Worm (Caenorhabditis elegans) whole organism, young adult: ENCODE data around the gene scl-1.
A peak's percentile ranks its signal among the peaks of the same experiment; 100 is the strongest.

ENCODE experiments used
- B0336.3 ChIP-seq: fragments of 200-800 bp; sonication (Bioruptor generic); IDR thresholded peaks from 2 replicates; pipeline ENCODE4 v1.3.6; 2022; ENCODE audit warnings: missing genetic modification characterization, missing compliant biosample characterization
- C17E4.6 ChIP-seq: fragments of 200-800 bp; sonication (Bioruptor generic); IDR thresholded peaks from 2 replicates; pipeline ENCODE4 v1.3.6; 2022; ENCODE audit warnings: missing genetic modification reagents, missing genetic modification characterization, missing compliant biosample characterization
- F10E7.11 ChIP-seq: sonication (generic microtip); optimal IDR thresholded peaks from 2 replicates; lab custom pipeline; 2017; ENCODE audit warnings: mild to moderate bottlenecking, missing genetic modification characterization, moderate library complexity, missing compliant biosample characterization
- F22D6.2 ChIP-seq: sonication (generic microtip); optimal IDR thresholded peaks from 2 replicates; lab custom pipeline; 2016; ENCODE audit warnings: mild to moderate bottlenecking, missing genetic modification characterization, missing compliant biosample characterization
- F39B2.1 ChIP-seq: fragments of 200-800 bp; sonication (Bioruptor generic); IDR thresholded peaks from 2 replicates; pipeline ENCODE4 v1.3.6; 2022; ENCODE audit warnings: missing genetic modification reagents, missing genetic modification characterization, missing compliant biosample characterization
- F55B11.4 ChIP-seq: sonication (generic microtip); optimal IDR thresholded peaks from 2 replicates; lab custom pipeline; 2016; ENCODE audit warnings: missing compliant biosample characterization, missing genetic modification characterization, borderline replicate concordance; ENCODE audit not compliant: insufficient read depth
- K11D2.4 ChIP-seq: fragments of 200-800 bp; sonication (Bioruptor generic); IDR thresholded peaks from 2 replicates; pipeline ENCODE4 v1.3.6; 2022; ENCODE audit warnings: missing genetic modification reagents, missing genetic modification characterization, missing compliant biosample characterization
- T07F8.4 ChIP-seq: sonication (generic microtip); optimal IDR thresholded peaks from 2 replicates; lab custom pipeline; 2016; ENCODE audit warnings: mild to moderate bottlenecking, missing genetic modification characterization, moderate library complexity, missing compliant biosample characterization
- Y53F4B.3 ChIP-seq: fragments of 200-800 bp; sonication (Bioruptor generic); IDR thresholded peaks from 2 replicates; pipeline ENCODE4 v1.3.6; 2022; ENCODE audit warnings: missing genetic modification reagents, missing genetic modification characterization, missing compliant biosample characterization
- Y53G8AR.9 ChIP-seq: fragments of 200-800 bp; sonication (Bioruptor generic); conservative IDR thresholded peaks from 2 replicates; pipeline ENCODE4 v1.3.6; 2022; ENCODE audit warnings: missing genetic modification reagents, missing genetic modification characterization, missing compliant biosample characterization
- ZK185.1 ChIP-seq: sonication (generic microtip); optimal IDR thresholded peaks from 2 replicates; lab custom pipeline; 2016; ENCODE audit warnings: mild to moderate bottlenecking, missing genetic modification characterization, missing compliant biosample characterization; ENCODE audit not compliant: poor library complexity, severe bottlenecking
- aptf-2 ChIP-seq: fragments of 200-800 bp; sonication (Bioruptor generic); conservative IDR thresholded peaks from 2 replicates; pipeline ENCODE4 v1.3.6; 2022; ENCODE audit warnings: missing genetic modification reagents, missing genetic modification characterization, missing compliant biosample characterization
- aptf-3 ChIP-seq: fragments of 200-800 bp; sonication (Bioruptor generic); IDR thresholded peaks from 2 replicates; pipeline ENCODE4 v1.3.6; 2022; ENCODE audit warnings: missing genetic modification characterization, missing compliant biosample characterization
- cebp-1 ChIP-seq, 2 experiments: fragments of 200-800 bp in 1 of 2; sonication (Bioruptor generic) in 1 of 2; sonication (generic microtip) in 1 of 2; IDR thresholded peaks in 1 of 2; optimal IDR thresholded peaks in 1 of 2; 2 replicates each; pipeline versions ENCODE4 v1.3.6 to Lab custom; 2017 to 2022; ENCODE audit warnings: missing compliant biosample characterization in 2 of 2, missing genetic modification characterization in 2 of 2, mild to moderate bottlenecking in 1 of 2, missing genetic modification reagents in 1 of 2, moderate library complexity in 1 of 2
- cebp-2 ChIP-seq: fragments of 200-800 bp; sonication (Bioruptor generic); IDR thresholded peaks from 2 replicates; pipeline ENCODE4 v1.3.6; 2022; ENCODE audit warnings: missing genetic modification characterization, missing compliant biosample characterization
- ceh-100 ChIP-seq: fragments of 200-800 bp; sonication (Bioruptor generic); IDR thresholded peaks from 2 replicates; pipeline ENCODE4 v1.3.6; 2022; ENCODE audit warnings: missing genetic modification reagents, missing genetic modification characterization, missing compliant biosample characterization
- ceh-27 ChIP-seq: fragments of 200-800 bp; sonication (Bioruptor generic); optimal IDR thresholded peaks from 2 replicates; lab custom pipeline; 2018; ENCODE audit warnings: mild to moderate bottlenecking, missing genetic modification characterization, moderate library complexity, missing compliant biosample characterization
- ceh-40 ChIP-seq: fragments of 200-800 bp; sonication (Bioruptor generic); IDR thresholded peaks from 2 replicates; pipeline ENCODE4 v1.3.6; 2022; ENCODE audit warnings: missing genetic modification characterization, missing compliant biosample characterization
- chd-7 ChIP-seq: sonication (generic microtip); optimal IDR thresholded peaks from 2 replicates; lab custom pipeline; 2016; ENCODE audit warnings: mild to moderate bottlenecking, missing genetic modification characterization, moderate library complexity, missing compliant biosample characterization
- dpl-1 ChIP-seq: fragments of 150-350 bp; optimal IDR thresholded peaks from 2 replicates; lab custom pipeline; 2014; ENCODE audit warnings: missing biosample characterization, missing genetic modification reagents, missing genetic modification characterization
- egl-18 ChIP-seq: fragments of 200-800 bp; sonication (Bioruptor generic); IDR thresholded peaks from 2 replicates; pipeline ENCODE4 v1.3.6; 2022; ENCODE audit warnings: missing genetic modification reagents, missing genetic modification characterization, missing compliant biosample characterization
- fkh-3 ChIP-seq: sonication (generic microtip); optimal IDR thresholded peaks from 2 replicates; lab custom pipeline; 2016; ENCODE audit warnings: mild to moderate bottlenecking, missing genetic modification characterization, missing compliant biosample characterization
- hmg-1.2 ChIP-seq: fragments of 200-800 bp; sonication (Bioruptor generic); IDR thresholded peaks from 2 replicates; pipeline ENCODE4 v1.3.6; 2022; ENCODE audit warnings: missing genetic modification reagents, missing genetic modification characterization, missing compliant biosample characterization
- hrde-1 ChIP-seq: sonication (generic microtip); optimal IDR thresholded peaks from 2 replicates; lab custom pipeline; 2016; ENCODE audit warnings: missing genetic modification characterization, mild to moderate bottlenecking, missing compliant biosample characterization, moderate library complexity, missing genotype, missing genetic modification reagents, borderline replicate concordance
- hsf-1 ChIP-seq: fragments of 200-800 bp; sonication (Bioruptor generic); IDR thresholded peaks from 2 replicates; pipeline ENCODE4 v1.3.6; 2022; ENCODE audit warnings: missing genetic modification reagents, missing genetic modification characterization, missing compliant biosample characterization
- lin-26 ChIP-seq: fragments of 200-800 bp; sonication (Bioruptor generic); IDR thresholded peaks from 2 replicates; pipeline ENCODE4 v1.3.6; 2022; ENCODE audit warnings: missing genetic modification reagents, missing genetic modification characterization, missing compliant biosample characterization
- lin-35 ChIP-seq, 3 experiments: fragments of 150-350 bp in 2 of 3; sonication (generic microtip) in 1 of 3; optimal IDR thresholded peaks; 2 replicates each; lab custom pipeline; 2014 to 2018; ENCODE audit warnings: missing biosample characterization in 3 of 3, missing genetic modification characterization in 3 of 3, missing genetic modification reagents in 3 of 3
- lin-40 ChIP-seq: sonication (generic microtip); optimal IDR thresholded peaks from 2 replicates; lab custom pipeline; 2016; ENCODE audit warnings: missing genetic modification characterization, mild to moderate bottlenecking, missing compliant biosample characterization, missing genotype, missing genetic modification reagents
- madf-3 ChIP-seq: fragments of 200-800 bp; sonication (Bioruptor generic); IDR thresholded peaks from 2 replicates; pipeline ENCODE4 v1.3.6; 2022; ENCODE audit warnings: missing genetic modification reagents, missing genetic modification characterization, missing compliant biosample characterization
- mcd-1 ChIP-seq: fragments of 200-800 bp; sonication (Bioruptor generic); IDR thresholded peaks from 2 replicates; pipeline ENCODE4 v1.3.6; 2022; ENCODE audit warnings: missing genetic modification reagents, missing genetic modification characterization, missing compliant biosample characterization
- nfya-1 ChIP-seq: sonication (generic microtip); optimal IDR thresholded peaks from 2 replicates; lab custom pipeline; 2017; ENCODE audit warnings: antibody characterized with exemption, missing compliant biosample characterization, missing genetic modification characterization, borderline replicate concordance; ENCODE audit not compliant: insufficient read depth
- nfyb-1 ChIP-seq: fragments of 200-800 bp; sonication (Bioruptor generic); IDR thresholded peaks from 2 replicates; pipeline ENCODE4 v1.3.6; 2022; ENCODE audit warnings: missing genetic modification reagents, missing genetic modification characterization, missing compliant biosample characterization
- sea-2 ChIP-seq: fragments of 200-800 bp; sonication (Bioruptor generic); IDR thresholded peaks from 2 replicates; pipeline ENCODE4 v1.3.6; 2022; ENCODE audit warnings: missing genetic modification characterization, missing compliant biosample characterization
- snpc-3.4 ChIP-seq: sonication (generic microtip); optimal IDR thresholded peaks from 2 replicates; lab custom pipeline; 2017; ENCODE audit warnings: missing genetic modification characterization, mild to moderate bottlenecking, missing compliant biosample characterization, antibody characterized with exemption, moderate library complexity, missing genotype, missing genetic modification reagents
- snpc-4 ChIP-seq, 5 experiments: fragments of 150-350 bp in 1 of 5; sonication (generic microtip) in 4 of 5; optimal IDR thresholded peaks; 2 replicates each; lab custom pipeline; 2014 to 2018; ENCODE audit warnings: missing genetic modification characterization in 5 of 5, missing biosample characterization in 3 of 5, antibody characterized with exemption in 2 of 5, mild to moderate bottlenecking in 2 of 5, missing compliant biosample characterization in 2 of 5, missing genotype in 2 of 5, moderate library complexity in 2 of 5, missing genetic modification reagents in 1 of 5
- somi-1 ChIP-seq: fragments of 200-800 bp; sonication (Bioruptor generic); optimal IDR thresholded peaks from 2 replicates; lab custom pipeline; 2018; ENCODE audit warnings: mild to moderate bottlenecking, missing genetic modification characterization, missing compliant biosample characterization
- unc-130 ChIP-seq: sonication (generic microtip); optimal IDR thresholded peaks from 2 replicates; lab custom pipeline; 2016; ENCODE audit warnings: missing genetic modification reagents, missing genetic modification characterization, missing compliant biosample characterization
- unc-62 ChIP-seq: fragments of 150-350 bp; optimal IDR thresholded peaks from 2 replicates; lab custom pipeline; 2014; ENCODE audit warnings: missing biosample characterization, missing genetic modification reagents, missing genetic modification characterization
- ztf-3 ChIP-seq: fragments of 200-800 bp; sonication (Bioruptor generic); optimal IDR thresholded peaks from 2 replicates; lab custom pipeline; 2018; ENCODE audit warnings: mild to moderate bottlenecking, missing genetic modification characterization, missing compliant biosample characterization

Gene scl-1

ce11 chrIV:13082836-13083763 is 27.0 kb downstream of the scl-1 start:
- TF ChIP-seq cebp-2 (peak; percentile 6; the same call in 1 of the 2 replicates), ceh-27 (GFP tag; lab: Kevin White, UChicago) (no peak), unc-62 (GFP tag; lab: Kevin White, UChicago) (no peak), ZK185.1 (tag; lab: Kevin White, UChicago) (peak; percentile 20), Y53F4B.3 (no peak), chd-7 (tag; lab: Kevin White, UChicago) (peak; percentile 59), mcd-1 (0 out of 2 replicates have a peak, but pooled peaks have one; percentile 20), nfyb-1 (0 out of 2 replicates have a peak, but pooled peaks have one; percentile 40), F55B11.4 (no peak), Y53G8AR.9 (peak; percentile 28; the same call in 1 of the 2 replicates), ceh-40 (GFP tag; lab: Robert Waterston, UW) (0 out of 2 replicates have a peak, but pooled peaks have one; percentile 1), F39B2.1 (peak; percentile 36; the same call in 1 of the 2 replicates), T07F8.4 (tag; lab: Kevin White, UChicago) (no peak), cebp-1 (GFP tag; IDR thresholded peaks at IDR 0.05; lab: Robert Waterston, UW) (no peak), cebp-1 (tag; optimal IDR thresholded peaks at IDR 0.05; lab: Kevin White, UChicago) (peak; percentile 25), somi-1 (GFP tag; lab: Kevin White, UChicago) (peak; percentile 59), lin-40 (peak; percentile 36), lin-35 (GFP tag; optimal IDR thresholded peaks at IDR 0.05; lab: Kevin White, UChicago) (peak in 1 of 3 experiments; percentile 50), unc-130 (GFP tag; lab: Kevin White, UChicago) (no peak), egl-18 (GFP tag; lab: Robert Waterston, UW) (no peak), aptf-3 (GFP tag; lab: Robert Waterston, UW) (no peak), hrde-1 (tag; lab: Kevin White, UChicago) (no peak), madf-3 (GFP tag; lab: Robert Waterston, UW) (0 out of 2 replicates have a peak, but pooled peaks have one; percentile 3), nfya-1 (tag; lab: Kevin White, UChicago) (no peak), hmg-1.2 (GFP tag; lab: Robert Waterston, UW) (0 out of 2 replicates have a peak, but pooled peaks have one; percentile 8), fkh-3 (no peak), B0336.3 (GFP tag; lab: Robert Waterston, UW) (0 out of 2 replicates have a peak, but pooled peaks have one; percentile 20), lin-26 (peak; percentile 22; the same call in 1 of the 2 replicates), F10E7.11 (tag; lab: Kevin White, UChicago) (peak; percentile 4)

ce11 chrIV:13085675-13086074 is 29.5 kb downstream of the scl-1 start:
- TF ChIP-seq madf-3 (GFP tag; lab: Robert Waterston, UW) (no peak), F22D6.2 (tag; lab: Kevin White, UChicago) (no peak), ztf-3 (no peak), ceh-100 (GFP tag; lab: Robert Waterston, UW) (no peak), C17E4.6 (GFP tag; lab: Robert Waterston, UW) (no peak), somi-1 (GFP tag; lab: Kevin White, UChicago) (no peak), hsf-1 (GFP tag; lab: Robert Waterston, UW) (no peak), aptf-2 (GFP tag; lab: Robert Waterston, UW) (no peak), dpl-1 (GFP tag; lab: Kevin White, UChicago) (no peak), T07F8.4 (tag; lab: Kevin White, UChicago) (no peak), sea-2 (GFP tag; lab: Robert Waterston, UW) (no peak), K11D2.4 (GFP tag; lab: Robert Waterston, UW) (no peak), snpc-4 (GFP tag; optimal IDR thresholded peaks at IDR 0.05; lab: Kevin White, UChicago) (no peak), snpc-4 (tag; optimal IDR thresholded peaks at IDR 0.05; lab: Kevin White, UChicago) (no peak), snpc-3.4 (no peak)
